Worm (Caenorhabditis elegans): ENCODE results near the gene nhr-92.

Gene nhr-92

DNA sequence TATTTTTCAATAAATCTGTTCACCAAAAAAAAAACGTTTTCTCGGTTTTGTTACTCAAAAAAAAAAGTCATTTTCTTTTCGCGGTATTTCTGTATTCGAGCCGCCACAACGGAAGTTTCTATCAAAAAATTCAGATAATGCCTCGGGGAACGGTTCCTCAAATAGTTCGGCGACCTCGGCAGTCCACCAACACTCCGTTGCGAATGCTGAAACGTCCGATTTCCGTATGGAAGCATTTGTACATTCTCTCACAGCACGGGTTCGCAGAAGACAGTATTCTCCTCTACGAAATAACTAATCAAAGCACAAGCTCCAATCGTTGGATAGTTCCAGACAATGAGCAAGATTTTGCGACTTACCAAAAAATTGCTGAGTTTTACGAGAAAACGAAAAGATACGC is 40.1 kb downstream of the nhr-92 start, which contains the start of gene Y41D4B.4:
Gene Y41D4B.4 (plus strand): TSS at position 133 of the 400 bp plus-strand sequence.
- no peak for TF ChIP-seq rnt-1 (tag; optimal IDR thresholded peaks at IDR 0.05)

DNA sequence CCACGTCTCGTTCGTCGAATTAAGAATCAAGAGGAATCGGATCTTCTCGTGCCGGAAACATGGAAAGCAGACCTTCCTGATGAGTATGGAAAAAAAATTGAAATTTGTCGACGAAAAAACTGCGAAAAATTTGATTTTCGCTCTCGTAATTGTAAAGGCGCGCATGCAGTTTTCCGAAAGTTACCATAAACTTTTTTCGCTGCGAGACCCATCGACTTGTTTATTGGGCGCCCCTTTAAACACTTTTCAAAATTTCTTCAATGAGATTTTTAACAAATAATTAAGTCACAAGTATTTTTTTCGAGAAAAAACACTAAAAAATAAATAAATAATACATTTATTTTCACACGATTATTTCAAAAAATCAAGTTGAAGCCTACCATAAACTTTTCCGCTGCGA is 40.8 kb downstream of the nhr-92 start:
- TF ChIP-seq fkh-10 (GFP tag; optimal IDR thresholded peaks at IDR 0.05) = no peak
- no peak for TF ChIP-seq C08G9.2 (tag; optimal IDR thresholded peaks at IDR 0.05)
- TF ChIP-seq ama-1 (optimal IDR thresholded peaks at IDR 0.05) = no peak
- TF ChIP-seq F13H6.1 (tag; optimal IDR thresholded peaks at IDR 0.05) = no peak
- TF ChIP-seq ceh-6 (GFP tag; optimal IDR thresholded peaks at IDR 0.05) = no peak

DNA sequence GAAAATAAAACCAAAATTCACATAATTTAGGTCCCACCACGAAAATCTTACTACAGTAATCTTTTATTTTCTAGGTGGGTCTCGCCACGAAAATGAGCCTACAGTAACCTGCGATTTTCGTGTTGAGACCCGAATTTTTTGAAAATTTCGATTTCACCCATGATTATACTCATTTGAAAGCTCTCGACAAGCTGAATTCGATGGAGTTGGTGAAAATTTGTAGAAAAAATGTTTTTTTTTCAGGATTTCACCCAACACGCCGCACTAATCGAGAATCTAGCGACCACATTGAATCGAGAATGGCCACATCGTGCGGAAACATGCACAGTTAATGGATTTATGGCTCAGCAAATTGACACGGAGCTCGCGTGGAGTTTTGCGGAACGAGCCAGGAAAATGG is 43.0 kb downstream of the nhr-92 start:
- no peak for TF ChIP-seq ahr-1 (tag; optimal IDR thresholded peaks at IDR 0.05)
- TF ChIP-seq unc-42 (tag; optimal IDR thresholded peaks at IDR 0.05) = no peak
- no peak for TF ChIP-seq fkh-6 (tag; optimal IDR thresholded peaks at IDR 0.05)
- no peak for TF ChIP-seq fax-1 (tag; optimal IDR thresholded peaks at IDR 0.05)
- TF ChIP-seq tbx-7 (tag; optimal IDR thresholded peaks at IDR 0.05) = no peak
- TF ChIP-seq C38D4.7 (GFP tag; optimal IDR thresholded peaks at IDR 0.05) = no peak
- TF ChIP-seq eyg-1 (tag; optimal IDR thresholded peaks at IDR 0.05) = no peak
- TF ChIP-seq hlh-13 (GFP tag; optimal IDR thresholded peaks at IDR 0.05) = no peak
- TF ChIP-seq ceh-31 (tag; optimal IDR thresholded peaks at IDR 0.05) = no peak
- no peak for TF ChIP-seq C08G9.2 (tag; optimal IDR thresholded peaks at IDR 0.05)

DNA sequence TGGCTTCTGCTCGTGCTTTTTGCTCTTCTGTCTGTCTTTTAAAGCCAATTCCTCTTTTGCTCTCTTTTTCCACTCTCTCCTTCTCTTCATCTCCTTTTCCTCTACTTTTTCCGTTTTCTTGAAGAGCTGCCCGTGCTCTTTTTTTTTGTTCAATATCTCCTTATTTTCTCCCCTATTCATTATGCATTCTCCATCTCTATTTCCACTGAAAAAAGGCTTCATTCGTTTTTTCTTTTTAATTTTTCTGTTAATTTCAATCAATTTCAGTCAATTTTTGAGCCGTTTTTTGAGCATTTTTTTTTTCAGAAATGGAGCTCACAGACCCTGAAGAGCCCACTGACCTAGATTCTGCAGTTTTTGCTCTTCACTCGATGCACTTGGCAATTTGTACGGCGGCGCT is 52.5 kb downstream of the nhr-92 start, which contains the start of gene Y41D4B.1:
Gene Y41D4B.1 (plus strand): TSS at position 301 of the 400 bp plus-strand sequence.
- TF ChIP-seq ceh-34 (tag; optimal IDR thresholded peaks at IDR 0.05) = no peak
- TF ChIP-seq dmd-4 (tag; optimal IDR thresholded peaks at IDR 0.05; ENCODE audit: borderline replicate concordance) = no peak
- no peak for TF ChIP-seq nhr-232 (tag; optimal IDR thresholded peaks at IDR 0.05)
- TF ChIP-seq pag-3 (tag; optimal IDR thresholded peaks at IDR 0.05; ENCODE audit: borderline replicate concordance) = no peak
- no peak for TF ChIP-seq ama-1 (optimal IDR thresholded peaks at IDR 0.05)
- no peak for TF ChIP-seq elt-2 (tag; optimal IDR thresholded peaks at IDR 0.05)
- no peak for TF ChIP-seq fax-1 (tag; optimal IDR thresholded peaks at IDR 0.05)
- no peak for TF ChIP-seq unc-86 (tag; optimal IDR thresholded peaks at IDR 0.05)
- TF ChIP-seq madf-2 (tag; optimal IDR thresholded peaks at IDR 0.05) = no peak
- no peak for TF ChIP-seq C38D4.7 (GFP tag; optimal IDR thresholded peaks at IDR 0.05)
- no peak for TF ChIP-seq ref-2 (tag; optimal IDR thresholded peaks at IDR 0.05)
- no peak for TF ChIP-seq hlh-30 (tag; optimal IDR thresholded peaks at IDR 0.05; ENCODE audit: insufficient read depth)
- TF ChIP-seq che-1 (tag; optimal IDR thresholded peaks at IDR 0.05) = no peak
- no peak for TF ChIP-seq ceh-19 (GFP tag; optimal IDR thresholded peaks at IDR 0.05)
- TF ChIP-seq ceh-6 (GFP tag; optimal IDR thresholded peaks at IDR 0.05) = no peak
- no peak for TF ChIP-seq ahr-1 (tag; optimal IDR thresholded peaks at IDR 0.05)
